Worm (Caenorhabditis elegans) whole organism, L4/young adult: ENCODE measurements around the gene puf-7.

Experiments used
- W03F9.2 ChIP-seq: fragments of 150-350 bp; optimal IDR thresholded peaks from 2 replicates; lab custom pipeline; 2014; ENCODE audit warnings: missing biosample characterization, missing genetic modification characterization
- dao-5 ChIP-seq: sonication (generic microtip); optimal IDR thresholded peaks from 2 replicates; lab custom pipeline; 2016; ENCODE audit warnings: missing genotype, missing genetic modification characterization, moderate library complexity, missing compliant biosample characterization
- him-1 ChIP-seq: sonication (generic microtip); optimal IDR thresholded peaks from 2 replicates; lab custom pipeline; 2016; ENCODE audit warnings: missing genotype, missing genetic modification reagents, missing genetic modification characterization, missing compliant biosample characterization

puf-7 gene

ce11 chrIV:5492196-5492595, 5.7 kb downstream of the puf-7 start:
- TF ChIP-seq dao-5: no peak

ce11 chrIV:5493135-5493534, 6.6 kb downstream of the puf-7 start:
- TF ChIP-seq W03F9.2 (tag; lab: Kevin White, UChicago): no peak
- TF ChIP-seq him-1 (tag; lab: Kevin White, UChicago): no peak
- TF ChIP-seq dao-5: no peak

- TF ChIP-seq W03F9.2 (tag; lab: Kevin White, UChicago) (no peak), him-1 (tag; lab: Kevin White, UChicago) (no peak), dao-5 (no peak)
Observed at ce11 chrIV:5493692-5494091, 7.2 kb downstream of the puf-7 start, which contains the start of gene B0273.1. B0273.1 (plus strand) TSS chrIV:5493992.

ce11 chrIV:5494099-5494498, 7.6 kb downstream of the puf-7 start:
- TF ChIP-seq dao-5: no peak
- TF ChIP-seq W03F9.2 (tag; lab: Kevin White, UChicago): no peak
- no peak for TF ChIP-seq him-1 (tag; lab: Kevin White, UChicago)

ce11 chrIV:5501414-5501813, 14.9 kb downstream of the puf-7 start:
- TF ChIP-seq W03F9.2 (tag; lab: Kevin White, UChicago) (no peak), him-1 (tag; lab: Kevin White, UChicago) (no peak), dao-5 (no peak)

- TF ChIP-seq dao-5 (no peak), him-1 (tag; lab: Kevin White, UChicago) (no peak), W03F9.2 (tag; lab: Kevin White, UChicago) (no peak)
Observed at ce11 chrIV:5502610-5503009, 16.1 kb downstream of the puf-7 start.

ce11 chrIV:5506642-5507041, 20.1 kb downstream of the puf-7 start:
- TF ChIP-seq dao-5: no peak
- TF ChIP-seq him-1 (tag; lab: Kevin White, UChicago): no peak
- no peak for TF ChIP-seq W03F9.2 (tag; lab: Kevin White, UChicago)

- TF ChIP-seq dao-5: no peak
- TF ChIP-seq W03F9.2 (tag; lab: Kevin White, UChicago): no peak
- no peak for TF ChIP-seq him-1 (tag; lab: Kevin White, UChicago)
Observed at ce11 chrIV:5507754-5508153, 21.2 kb downstream of the puf-7 start.

- TF ChIP-seq him-1 (tag; lab: Kevin White, UChicago): no peak
- TF ChIP-seq W03F9.2 (tag; lab: Kevin White, UChicago): no peak
- TF ChIP-seq dao-5: no peak
Observed at ce11 chrIV:5514789-5515188, 28.3 kb downstream of the puf-7 start.

ce11 chrIV:5519044-5519443, 32.5 kb downstream of the puf-7 start:
- TF ChIP-seq dao-5 (no peak), him-1 (tag; lab: Kevin White, UChicago) (no peak), W03F9.2 (tag; lab: Kevin White, UChicago) (no peak)

ce11 chrIV:5526711-5527383, 40.3 kb downstream of the puf-7 start:
- no peak for TF ChIP-seq dao-5
- TF ChIP-seq W03F9.2 (tag; lab: Kevin White, UChicago): no peak
- TF ChIP-seq him-1 (tag; lab: Kevin White, UChicago): no peak

- no peak for TF ChIP-seq W03F9.2 (tag; lab: Kevin White, UChicago)
- TF ChIP-seq him-1 (tag; lab: Kevin White, UChicago): no peak
- no peak for TF ChIP-seq dao-5
Observed at ce11 chrIV:5528285-5528684, 41.8 kb downstream of the puf-7 start, which contains the start of gene unc-5. unc-5 (minus strand) TSS chrIV:5528338.

- TF ChIP-seq dao-5 (no peak), W03F9.2 (tag; lab: Kevin White, UChicago) (no peak), him-1 (tag; lab: Kevin White, UChicago) (no peak)
Observed at ce11 chrIV:5530980-5531379, 44.5 kb downstream of the puf-7 start.

- TF ChIP-seq W03F9.2 (tag; lab: Kevin White, UChicago) (no peak), him-1 (tag; lab: Kevin White, UChicago) (no peak), dao-5 (no peak)
Observed at ce11 chrIV:5533556-5533955, 47.0 kb downstream of the puf-7 start.

- TF ChIP-seq him-1 (tag; lab: Kevin White, UChicago): no peak
- TF ChIP-seq W03F9.2 (tag; lab: Kevin White, UChicago): no peak
- no peak for TF ChIP-seq dao-5
Observed at ce11 chrIV:5534596-5534995, 48.1 kb downstream of the puf-7 start.
